Worm (Caenorhabditis elegans): ENCODE data around the gene srj-50.

Gene srj-50

ce11 chrV:2825978-2826377 lies 6.8 kb upstream of the srj-50 start:
- TF ChIP-seq cey-2 (tag; optimal IDR thresholded peaks at IDR 0.05; ENCODE audit: borderline replicate concordance, insufficient read depth) (no peak), ZK546.5 (tag; optimal IDR thresholded peaks at IDR 0.05) (no peak), nhr-10 (tag; optimal IDR thresholded peaks at IDR 0.05) (no peak), dmd-9 (GFP tag; IDR thresholded peaks at IDR 0.05) (no peak), lin-13 (GFP tag; optimal IDR thresholded peaks at IDR 0.05) (no peak), fos-1 (tag; optimal IDR thresholded peaks at IDR 0.05) (no peak)

- TF ChIP-seq unc-39 (tag; optimal IDR thresholded peaks at IDR 0.05) (no peak), vab-7 (GFP tag; IDR thresholded peaks at IDR 0.05) (no peak), duxl-1 (tag; optimal IDR thresholded peaks at IDR 0.05; ENCODE audit: poor library complexity) (peak; percentile 50)
Measured at ce11 chrV:2826815-2827214, 6.0 kb upstream of the srj-50 start, which contains the start of gene T03D3.5. T03D3.5 (minus strand) TSS chrV:2826835.

DNA sequence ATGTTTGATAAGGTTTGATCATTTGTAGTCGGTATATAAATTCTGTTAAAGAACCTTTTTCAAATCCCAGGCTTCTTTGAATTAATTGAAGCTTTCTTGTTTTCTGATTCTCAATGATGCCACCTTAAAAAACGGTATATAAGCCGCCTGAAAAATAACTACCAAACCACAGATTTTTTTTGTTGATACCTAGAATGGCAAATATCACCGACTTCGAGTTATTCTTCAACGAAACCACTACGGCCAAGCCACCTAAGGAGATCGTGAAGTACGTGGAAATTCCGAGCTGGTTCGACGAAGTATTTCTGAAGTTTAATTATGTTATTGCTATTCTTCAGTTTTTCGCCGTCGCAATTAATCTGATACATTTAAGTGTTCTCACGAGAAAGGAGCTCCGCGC lies 1.9 kb upstream of the srj-50 start, which contains the start of gene srw-2:
Gene srw-2, plus strand, starts transcription at position 62 of the 400 bp plus-strand sequence.
- TF ChIP-seq unc-62 (GFP tag; optimal IDR thresholded peaks at IDR 0.05 in 1 of 2), result peak in 1 of 2 experiments; percentile 90
- no peak for TF ChIP-seq unc-62 (tag; optimal IDR thresholded peaks at IDR 0.05)
- no peak for TF ChIP-seq mes-2 (tag; optimal IDR thresholded peaks at IDR 0.05; ENCODE audit: poor library complexity, severe bottlenecking)

DNA sequence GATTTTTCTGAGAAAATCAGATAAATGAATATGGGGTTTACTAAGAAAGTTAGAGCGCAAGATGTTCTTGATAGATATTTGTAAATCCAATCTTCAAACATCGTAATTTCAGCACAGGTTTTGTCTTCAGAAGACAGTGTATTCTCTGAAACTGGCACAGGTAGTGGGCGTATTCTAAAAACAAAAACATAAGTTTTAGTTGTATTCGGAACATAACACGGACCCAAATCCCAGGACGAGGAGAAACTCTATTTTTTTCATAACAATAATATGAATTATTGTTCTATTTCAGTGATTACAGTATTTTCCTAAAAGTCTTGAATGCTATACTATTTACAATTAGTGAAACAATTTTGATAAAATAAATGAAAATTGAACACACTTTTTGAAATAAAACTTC lies 3.7 kb downstream of the srj-50 start, which contains the start of gene srj-45:
Gene srj-45, minus strand, starts transcription at position 101 of the 400 bp plus-strand sequence.
- TF ChIP-seq daf-12 (tag; optimal IDR thresholded peaks at IDR 0.05) (no peak), nhr-237 (tag; optimal IDR thresholded peaks at IDR 0.05) (no peak), dve-1 (tag; optimal IDR thresholded peaks at IDR 0.05; ENCODE audit: insufficient read depth) (no peak), zip-2 (tag; optimal IDR thresholded peaks at IDR 0.05) (no peak), pqm-1 (tag; optimal IDR thresholded peaks at IDR 0.05) (no peak), egl-27 (tag; optimal IDR thresholded peaks at IDR 0.05) (no peak), nhr-111 (GFP tag; optimal IDR thresholded peaks at IDR 0.05) (no peak), arid-1 (GFP tag; conservative IDR thresholded peaks at IDR 0.05) (no peak), unc-39 (tag; optimal IDR thresholded peaks at IDR 0.05) (no peak), nhr-77 (tag; optimal IDR thresholded peaks at IDR 0.05) (no peak), ztf-11 (tag; optimal IDR thresholded peaks at IDR 0.05) (no peak), rbr-2 (tag; optimal IDR thresholded peaks at IDR 0.05) (no peak), dmd-6 (GFP tag; IDR thresholded peaks at IDR 0.05) (no peak), hlh-11 (tag; optimal IDR thresholded peaks at IDR 0.05) (no peak), zag-1 (tag; optimal IDR thresholded peaks at IDR 0.05) (no peak), spr-3 (GFP tag; optimal IDR thresholded peaks at IDR 0.05) (no peak), aly-2 (tag; optimal IDR thresholded peaks at IDR 0.05) (no peak), nhr-10 (tag; optimal IDR thresholded peaks at IDR 0.05) (no peak), zfp-3 (GFP tag; conservative IDR thresholded peaks at IDR 0.05) (no peak)

DNA sequence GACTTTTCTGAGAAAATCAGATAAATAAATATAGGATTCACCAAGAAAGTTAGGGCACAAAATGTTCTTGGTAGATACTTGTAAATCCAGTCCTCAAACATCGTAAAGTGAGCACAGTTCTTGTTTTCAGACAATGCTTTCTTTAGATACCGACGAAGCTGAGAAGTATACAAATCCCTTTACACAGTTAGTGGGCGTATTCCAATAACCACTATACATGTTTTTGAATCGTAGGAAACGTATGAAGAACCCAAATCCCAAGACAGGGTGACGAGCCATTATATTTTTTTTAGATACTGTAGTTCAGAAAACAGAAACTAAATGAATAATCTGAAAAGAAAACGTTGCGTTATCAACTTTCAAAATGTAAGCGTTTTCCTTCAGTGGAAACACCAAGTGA lies 13.0 kb downstream of the srj-50 start, which contains the start of gene srj-44:
Gene srj-44, minus strand, starts transcription at position 101 of the 400 bp plus-strand sequence.
- TF ChIP-seq arid-1 (GFP tag; conservative IDR thresholded peaks at IDR 0.05) (no peak), aha-1 (tag) (no peak)

ce11 chrV:2848290-2848937 lies 15.6 kb downstream of the srj-50 start, which contains the start of gene srj-49:
srj-49 (minus strand) TSS chrV:2848340.
- TF ChIP-seq php-3 (GFP tag; IDR thresholded peaks at IDR 0.05) (no peak), gei-8 (GFP tag; optimal IDR thresholded peaks at IDR 0.05) (no peak), set-16 (GFP tag; IDR thresholded peaks at IDR 0.05) (no peak), hmg-1.1 (GFP tag; IDR thresholded peaks at IDR 0.05) (no peak), ctbp-1 (GFP tag; IDR thresholded peaks at IDR 0.05) (no peak), rbr-2 (tag; optimal IDR thresholded peaks at IDR 0.05) (no peak), lin-39 (tag; optimal IDR thresholded peaks at IDR 0.05) (no peak), nhr-48 (tag; optimal IDR thresholded peaks at IDR 0.05) (no peak), egl-27 (tag; optimal IDR thresholded peaks at IDR 0.05) (no peak), vab-7 (GFP tag; IDR thresholded peaks at IDR 0.05) (no peak), madf-9 (GFP tag; conservative IDR thresholded peaks at IDR 0.05) (no peak), daf-16 (GFP tag; optimal IDR thresholded peaks at IDR 0.05) (no peak), daf-16 (tag; optimal IDR thresholded peaks at IDR 0.05) (peak; percentile 56), tra-1 (GFP tag; IDR thresholded peaks at IDR 0.05) (no peak), ZK546.5 (tag; optimal IDR thresholded peaks at IDR 0.05) (no peak), pqm-1 (tag; optimal IDR thresholded peaks at IDR 0.05) (peak; percentile 74), dmd-6 (GFP tag; IDR thresholded peaks at IDR 0.05) (peak; percentile 91), nhr-102 (tag; optimal IDR thresholded peaks at IDR 0.05) (no peak)
